Worm (Caenorhabditis elegans) whole organism, late embryonic: ENCODE measurements around the gene mel-32.

Source experiments
- C08G9.2 ChIP-seq: sonication (generic microtip); optimal IDR thresholded peaks from 2 replicates; lab custom pipeline; 2016; ENCODE audit warnings: mild to moderate bottlenecking, missing genetic modification characterization, moderate library complexity, missing compliant biosample characterization
- C38D4.7 ChIP-seq: fragments of 200-800 bp; sonication (Bioruptor generic); optimal IDR thresholded peaks from 2 replicates; lab custom pipeline; 2018; ENCODE audit warnings: mild to moderate bottlenecking, missing genetic modification characterization, moderate library complexity, missing compliant biosample characterization
- F13H6.1 ChIP-seq: sonication (generic microtip); optimal IDR thresholded peaks from 2 replicates; lab custom pipeline; 2016; ENCODE audit warnings: missing genetic modification characterization, missing compliant biosample characterization
- K09A11.1 ChIP-seq: sonication (generic microtip); optimal IDR thresholded peaks from 2 replicates; lab custom pipeline; 2017; ENCODE audit warnings: antibody characterized with exemption, mild to moderate bottlenecking, missing genetic modification characterization, missing compliant biosample characterization; ENCODE audit not compliant: insufficient read depth
- T23F11.4 ChIP-seq: fragments of 200-800 bp; sonication (Bioruptor generic); optimal IDR thresholded peaks from 2 replicates; lab custom pipeline; 2018; ENCODE audit warnings: mild to moderate bottlenecking, missing genetic modification characterization, missing compliant biosample characterization
- Y22D7AL.16 ChIP-seq: sonication (generic microtip); optimal IDR thresholded peaks from 2 replicates; lab custom pipeline; 2016; ENCODE audit warnings: missing genetic modification characterization, missing compliant biosample characterization
- ahr-1 ChIP-seq: sonication (generic microtip); optimal IDR thresholded peaks from 2 replicates; lab custom pipeline; 2016; ENCODE audit warnings: missing genetic modification characterization, missing compliant biosample characterization
- ama-1 ChIP-seq: fragments of 150-350 bp; optimal IDR thresholded peaks from 2 replicates; lab custom pipeline; 2014
- ceh-14 ChIP-seq: sonication (generic microtip); optimal IDR thresholded peaks from 2 replicates; lab custom pipeline; 2016; ENCODE audit warnings: missing genotype, missing genetic modification characterization, missing compliant biosample characterization
- ceh-18 ChIP-seq: sonication (generic microtip); optimal IDR thresholded peaks from 2 replicates; lab custom pipeline; 2016; ENCODE audit warnings: missing genetic modification characterization, missing compliant biosample characterization
- ceh-19 ChIP-seq: fragments of 200-800 bp; sonication (Bioruptor generic); optimal IDR thresholded peaks from 2 replicates; lab custom pipeline; 2018; ENCODE audit warnings: mild to moderate bottlenecking, missing genetic modification characterization, missing compliant biosample characterization
- ceh-22 ChIP-seq: sonication (generic microtip); optimal IDR thresholded peaks from 2 replicates; lab custom pipeline; 2017; ENCODE audit warnings: missing biosample characterization, missing genetic modification characterization
- ceh-30 ChIP-seq: fragments of 150-350 bp; optimal IDR thresholded peaks from 2 replicates; lab custom pipeline; 2014; ENCODE audit warnings: missing biosample characterization, missing genetic modification characterization
- ceh-31 ChIP-seq: sonication (generic microtip); optimal IDR thresholded peaks from 2 replicates; lab custom pipeline; 2016; ENCODE audit warnings: missing genetic modification characterization, missing compliant biosample characterization
- ceh-34 ChIP-seq: sonication (generic microtip); optimal IDR thresholded peaks from 2 replicates; lab custom pipeline; 2016; ENCODE audit warnings: mild to moderate bottlenecking, missing genetic modification characterization, missing compliant biosample characterization
- ceh-48 ChIP-seq: sonication (generic microtip); optimal IDR thresholded peaks from 2 replicates; lab custom pipeline; 2016; ENCODE audit warnings: missing genetic modification characterization, inconsistent platforms, missing compliant biosample characterization
- ceh-6 ChIP-seq: fragments of 200-800 bp; sonication (Bioruptor generic); optimal IDR thresholded peaks from 2 replicates; lab custom pipeline; 2018; ENCODE audit warnings: mild to moderate bottlenecking, missing genetic modification characterization, missing compliant biosample characterization
- ceh-9 ChIP-seq: sonication (generic microtip); optimal IDR thresholded peaks from 2 replicates; lab custom pipeline; 2016; ENCODE audit warnings: mild to moderate bottlenecking, missing genetic modification characterization, inconsistent platforms, missing compliant biosample characterization
- che-1 ChIP-seq: sonication (generic microtip); optimal IDR thresholded peaks from 2 replicates; lab custom pipeline; 2016; ENCODE audit warnings: mild to moderate bottlenecking, missing genetic modification characterization, missing compliant biosample characterization
- dmd-4 ChIP-seq: sonication (generic microtip); optimal IDR thresholded peaks from 2 replicates; lab custom pipeline; 2016; ENCODE audit warnings: borderline replicate concordance, missing genetic modification characterization, missing compliant biosample characterization
- dve-1 ChIP-seq: sonication (generic microtip); optimal IDR thresholded peaks from 2 replicates; lab custom pipeline; 2017; ENCODE audit warnings: antibody characterized with exemption, mild to moderate bottlenecking, missing genetic modification characterization, missing compliant biosample characterization
- ets-4 ChIP-seq: sonication (generic microtip); optimal IDR thresholded peaks from 2 replicates; lab custom pipeline; 2016; ENCODE audit warnings: missing genetic modification characterization, missing compliant biosample characterization
- eyg-1 ChIP-seq: sonication (generic microtip); optimal IDR thresholded peaks from 2 replicates; lab custom pipeline; 2016; ENCODE audit warnings: missing genotype, missing genetic modification characterization, missing compliant biosample characterization
- fkh-10 ChIP-seq: fragments of 150-350 bp; optimal IDR thresholded peaks from 2 replicates; lab custom pipeline; 2014; ENCODE audit warnings: missing biosample characterization, missing genetic modification reagents, missing genetic modification characterization
- fkh-6 ChIP-seq: sonication (generic microtip); optimal IDR thresholded peaks from 2 replicates; lab custom pipeline; 2016; ENCODE audit warnings: missing genetic modification characterization, missing compliant biosample characterization
- gmeb-2 ChIP-seq: sonication (generic microtip); optimal IDR thresholded peaks from 2 replicates; lab custom pipeline; 2016; ENCODE audit warnings: missing genetic modification characterization, inconsistent platforms, missing compliant biosample characterization
- hlh-13 ChIP-seq: fragments of 200-800 bp; sonication (Bioruptor generic); optimal IDR thresholded peaks from 2 replicates; lab custom pipeline; 2018; ENCODE audit warnings: mild to moderate bottlenecking, missing genetic modification characterization, missing compliant biosample characterization
- hlh-30 ChIP-seq: sonication (generic microtip); optimal IDR thresholded peaks from 2 replicates; lab custom pipeline; 2017; ENCODE audit warnings: antibody characterized with exemption, missing genetic modification characterization, missing compliant biosample characterization; ENCODE audit not compliant: insufficient read depth
- hlh-8 ChIP-seq: sonication (generic microtip); optimal IDR thresholded peaks from 2 replicates; lab custom pipeline; 2016; ENCODE audit warnings: missing genotype, missing genetic modification characterization, missing compliant biosample characterization
- lin-11 ChIP-seq: fragments of 200-800 bp; sonication (Bioruptor generic); optimal IDR thresholded peaks from 2 replicates; lab custom pipeline; 2018; ENCODE audit warnings: mild to moderate bottlenecking, missing genetic modification characterization, missing compliant biosample characterization
- madf-2 ChIP-seq: sonication (generic microtip); optimal IDR thresholded peaks from 2 replicates; lab custom pipeline; 2017; ENCODE audit warnings: missing genetic modification characterization, missing compliant biosample characterization
- mec-3 ChIP-seq: sonication (generic microtip); optimal IDR thresholded peaks from 2 replicates; lab custom pipeline; 2016; ENCODE audit warnings: borderline replicate concordance, missing genetic modification characterization, missing compliant biosample characterization
- nfya-1 ChIP-seq: sonication (generic microtip); optimal IDR thresholded peaks from 2 replicates; lab custom pipeline; 2017; ENCODE audit warnings: missing genetic modification characterization, mild to moderate bottlenecking, missing compliant biosample characterization, antibody characterized with exemption, moderate library complexity
- nhr-232 ChIP-seq: sonication (generic microtip); optimal IDR thresholded peaks from 2 replicates; lab custom pipeline; 2016; ENCODE audit warnings: missing genetic modification characterization, missing compliant biosample characterization
- pag-3 ChIP-seq: sonication (generic microtip); optimal IDR thresholded peaks from 2 replicates; lab custom pipeline; 2016; ENCODE audit warnings: missing compliant biosample characterization, missing genetic modification characterization, borderline replicate concordance
- pat-9 ChIP-seq: fragments of 200-800 bp; sonication (Bioruptor generic); optimal IDR thresholded peaks from 2 replicates; lab custom pipeline; 2018; ENCODE audit warnings: mild to moderate bottlenecking, missing genetic modification characterization, moderate library complexity, missing compliant biosample characterization
- pax-1 ChIP-seq: fragments of 150-350 bp; optimal IDR thresholded peaks from 2 replicates; lab custom pipeline; 2014; ENCODE audit warnings: missing biosample characterization, missing genetic modification characterization
- pha-2 ChIP-seq: sonication (generic microtip); optimal IDR thresholded peaks from 2 replicates; lab custom pipeline; 2017; ENCODE audit warnings: mild to moderate bottlenecking, missing genetic modification characterization, missing compliant biosample characterization
- pha-4 ChIP-seq: fragments of 150-350 bp; optimal IDR thresholded peaks from 2 replicates; lab custom pipeline; 2018; ENCODE audit warnings: missing biosample characterization, missing genetic modification reagents, missing genetic modification characterization
- pqm-1 ChIP-seq: sonication (generic microtip); optimal IDR thresholded peaks from 2 replicates; lab custom pipeline; 2016; ENCODE audit warnings: missing genetic modification characterization, missing compliant biosample characterization
- pros-1 ChIP-seq: fragments of 150-350 bp; optimal IDR thresholded peaks from 2 replicates; lab custom pipeline; 2014; ENCODE audit warnings: missing biosample characterization, missing genetic modification reagents, missing genetic modification characterization
- ref-2 ChIP-seq: sonication (generic microtip); optimal IDR thresholded peaks from 2 replicates; lab custom pipeline; 2016; ENCODE audit warnings: missing genetic modification characterization, missing compliant biosample characterization
- rnt-1 ChIP-seq: sonication (generic microtip); optimal IDR thresholded peaks from 2 replicates; lab custom pipeline; 2016; ENCODE audit warnings: missing genetic modification characterization, missing compliant biosample characterization
- sdc-2 ChIP-seq: sonication (generic microtip); optimal IDR thresholded peaks from 2 replicates; lab custom pipeline; 2016; ENCODE audit warnings: missing genotype, missing genetic modification characterization, missing compliant biosample characterization
- sox-2 ChIP-seq: fragments of 200-800 bp; sonication (Bioruptor generic); IDR thresholded peaks from 2 replicates; pipeline ENCODE4 v1.3.6; 2022; ENCODE audit warnings: missing genetic modification reagents, missing genetic modification characterization, missing compliant biosample characterization
- sox-4 ChIP-seq: sonication (generic microtip); optimal IDR thresholded peaks from 2 replicates; lab custom pipeline; 2017; ENCODE audit warnings: mild to moderate bottlenecking, missing genetic modification characterization, inconsistent platforms, missing compliant biosample characterization
- tbx-2 ChIP-seq: sonication (generic microtip); optimal IDR thresholded peaks from 2 replicates; lab custom pipeline; 2016; ENCODE audit warnings: missing genetic modification characterization, missing compliant biosample characterization
- ttx-3 ChIP-seq: sonication (generic microtip); optimal IDR thresholded peaks from 2 replicates; lab custom pipeline; 2016; ENCODE audit warnings: missing genetic modification reagents, missing genetic modification characterization, missing compliant biosample characterization
- unc-3 ChIP-seq, 2 experiments: fragments of 200-800 bp in 1 of 2; sonication (Bioruptor generic) in 1 of 2; sonication (generic microtip) in 1 of 2; conservative IDR thresholded peaks in 1 of 2; optimal IDR thresholded peaks in 1 of 2; 2 replicates each; pipeline versions ENCODE4 v1.3.6 to Lab custom; 2016 to 2022; ENCODE audit warnings: missing compliant biosample characterization in 2 of 2, missing genetic modification characterization in 2 of 2, missing genetic modification reagents in 1 of 2
- unc-42 ChIP-seq: sonication (generic microtip); optimal IDR thresholded peaks from 2 replicates; lab custom pipeline; 2016; ENCODE audit warnings: missing genotype, missing genetic modification characterization, missing compliant biosample characterization
- unc-55 ChIP-seq: sonication (generic microtip); optimal IDR thresholded peaks from 2 replicates; lab custom pipeline; 2017; ENCODE audit warnings: missing biosample characterization, missing genetic modification reagents, missing genetic modification characterization
- zip-5 ChIP-seq: sonication (generic microtip); optimal IDR thresholded peaks from 2 replicates; lab custom pipeline; 2016; ENCODE audit warnings: missing genetic modification characterization, missing compliant biosample characterization
- ztf-16 ChIP-seq: sonication (generic microtip); optimal IDR thresholded peaks from 2 replicates; lab custom pipeline; 2017; ENCODE audit warnings: missing genetic modification characterization, missing compliant biosample characterization

Gene mel-32

DNA sequence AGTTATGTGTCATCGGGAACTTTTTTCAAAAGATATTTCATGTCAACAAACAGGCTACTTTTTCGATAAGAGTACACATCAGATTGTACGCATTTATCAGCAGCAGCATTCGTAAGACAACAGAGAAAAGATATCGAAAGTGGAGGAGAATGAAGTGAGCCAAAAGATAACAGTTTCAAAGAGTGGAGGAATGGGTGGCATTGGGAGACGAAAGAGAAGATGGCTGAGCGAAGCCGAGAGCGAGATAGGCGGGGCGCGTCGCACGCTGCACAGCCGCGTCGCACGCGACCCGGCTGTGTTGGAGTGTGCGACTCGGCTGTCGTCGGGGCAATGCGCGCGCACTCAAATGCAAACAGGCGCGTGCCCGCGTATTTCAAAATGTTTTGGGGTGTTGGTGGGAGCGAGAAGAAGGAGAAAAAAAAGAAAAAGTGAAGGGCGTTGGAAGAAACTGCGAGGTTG, 21.3 kb upstream of the mel-32 start:
- peak; percentile 90 for TF ChIP-seq nfya-1 (tag; lab: Kevin White, UChicago)
- TF ChIP-seq ceh-19: no peak
- TF ChIP-seq hlh-8: peak; percentile 15
- TF ChIP-seq ceh-48: no peak
- no peak for TF ChIP-seq hlh-13 (GFP tag; lab: Kevin White, UChicago)
- TF ChIP-seq pha-4 (tag; lab: Kevin White, UChicago): no peak
- peak; percentile 74 for TF ChIP-seq tbx-2 (tag; lab: Kevin White, UChicago)
- TF ChIP-seq pqm-1 (tag; lab: Kevin White, UChicago): peak; percentile 5
- TF ChIP-seq ceh-14 (tag; lab: Kevin White, UChicago): peak; percentile 24
- TF ChIP-seq ceh-30 (tag; lab: Kevin White, UChicago): no peak
- TF ChIP-seq C38D4.7 (GFP tag; lab: Kevin White, UChicago): no peak
- TF ChIP-seq pha-2 (tag; lab: Kevin White, UChicago): no peak
- no peak for TF ChIP-seq sox-2 (GFP tag; lab: Robert Waterston, UW)
- TF ChIP-seq ahr-1 (tag; lab: Kevin White, UChicago): no peak
- peak; percentile 5 for TF ChIP-seq sdc-2
- TF ChIP-seq ttx-3: no peak
- no peak for TF ChIP-seq ama-1 (lab: Kevin White, UChicago)
- TF ChIP-seq C08G9.2 (tag; lab: Kevin White, UChicago): peak; percentile 18
- TF ChIP-seq ceh-31 (tag; lab: Kevin White, UChicago): peak; percentile 75
- TF ChIP-seq fkh-10 (GFP tag; lab: Kevin White, UChicago): no peak
- peak; percentile 31 for TF ChIP-seq rnt-1 (tag; lab: Kevin White, UChicago)
- TF ChIP-seq dmd-4 (tag; lab: Kevin White, UChicago): no peak
- no peak for TF ChIP-seq fkh-6
- no peak for TF ChIP-seq madf-2 (tag; lab: Kevin White, UChicago)
- no peak for TF ChIP-seq T23F11.4
- TF ChIP-seq pat-9 (tag; lab: Kevin White, UChicago): peak; percentile 15
- peak; percentile 41; the same call in 1 of the 2 replicates for TF ChIP-seq unc-3 (GFP tag; conservative IDR thresholded peaks at IDR 0.05; lab: Robert Waterston, UW)
- no peak for TF ChIP-seq unc-3 (tag; optimal IDR thresholded peaks at IDR 0.05; lab: Kevin White, UChicago)
- TF ChIP-seq eyg-1 (tag; lab: Kevin White, UChicago): peak; percentile 32
- peak; percentile 71 for TF ChIP-seq pros-1 (tag; lab: Kevin White, UChicago)
- TF ChIP-seq hlh-30 (tag; lab: Kevin White, UChicago): peak; percentile 68
- TF ChIP-seq ref-2 (tag; lab: Kevin White, UChicago): peak; percentile 28
- no peak for TF ChIP-seq ceh-22 (tag; lab: Kevin White, UChicago)
- TF ChIP-seq lin-11 (tag; lab: Kevin White, UChicago): no peak
- TF ChIP-seq dve-1 (tag; lab: Kevin White, UChicago): peak; percentile 14
- TF ChIP-seq pag-3 (tag; lab: Kevin White, UChicago): no peak
- TF ChIP-seq ceh-6 (GFP tag; lab: Kevin White, UChicago): no peak
- TF ChIP-seq zip-5: no peak
- TF ChIP-seq K09A11.1 (tag; lab: Kevin White, UChicago): no peak
- no peak for TF ChIP-seq unc-42 (tag; lab: Kevin White, UChicago)
- TF ChIP-seq gmeb-2 (tag; lab: Kevin White, UChicago): no peak
- TF ChIP-seq mec-3 (tag; lab: Kevin White, UChicago): no peak
- peak; percentile 83 for TF ChIP-seq ceh-18 (tag; lab: Kevin White, UChicago)
- peak; percentile 28 for TF ChIP-seq unc-55 (GFP tag; lab: Kevin White, UChicago)
- no peak for TF ChIP-seq che-1 (tag; lab: Kevin White, UChicago)
- no peak for TF ChIP-seq ceh-9 (tag; lab: Kevin White, UChicago)
- no peak for TF ChIP-seq pax-1 (tag; lab: Kevin White, UChicago)
- peak; percentile 34 for TF ChIP-seq Y22D7AL.16 (tag; lab: Kevin White, UChicago)
- TF ChIP-seq F13H6.1: peak; percentile 5
- TF ChIP-seq ceh-34 (tag; lab: Kevin White, UChicago): peak; percentile 39
- TF ChIP-seq nhr-232: no peak
- TF ChIP-seq sox-4: no peak
- no peak for TF ChIP-seq ztf-16 (tag; lab: Kevin White, UChicago)
- peak; percentile 78 for TF ChIP-seq ets-4 (tag; lab: Kevin White, UChicago)
